Worm (Caenorhabditis elegans) whole organism, L2 larva: ENCODE data around the gene ins-2.

Experiments
- aly-2 ChIP-seq: fragments of 150-350 bp; optimal IDR thresholded peaks from 2 replicates; lab custom pipeline; 2014; ENCODE audit warnings: missing biosample characterization, missing genetic modification characterization
- ama-1 ChIP-seq: fragments of 150-350 bp; optimal IDR thresholded peaks from 2 replicates; lab custom pipeline; 2018; ENCODE audit warnings: inconsistent platforms
- blmp-1 ChIP-seq: sonication (generic microtip); optimal IDR thresholded peaks from 2 replicates; lab custom pipeline; 2017; ENCODE audit warnings: missing genetic modification characterization, mild to moderate bottlenecking, missing compliant biosample characterization, antibody characterized with exemption, moderate library complexity; ENCODE audit not compliant: insufficient read depth
- ceh-16 ChIP-seq: fragments of 150-350 bp; optimal IDR thresholded peaks from 2 replicates; lab custom pipeline; 2014; ENCODE audit warnings: missing biosample characterization, missing genetic modification characterization
- egl-27 ChIP-seq: sonication (generic microtip); optimal IDR thresholded peaks from 3 replicates; lab custom pipeline; 2017; ENCODE audit warnings: missing biosample characterization, missing genetic modification reagents, missing genetic modification characterization
- elt-1 ChIP-seq: fragments of 150-350 bp; optimal IDR thresholded peaks from 2 replicates; lab custom pipeline; 2014; ENCODE audit warnings: missing biosample characterization, missing genetic modification characterization
- nhr-11 ChIP-seq: fragments of 150-350 bp; optimal IDR thresholded peaks from 2 replicates; lab custom pipeline; 2014; ENCODE audit warnings: missing biosample characterization, missing genetic modification characterization
- skn-1 ChIP-seq: sonication (generic microtip); optimal IDR thresholded peaks from 2 replicates; lab custom pipeline; 2017; ENCODE audit warnings: missing biosample characterization, missing genetic modification characterization
- snpc-4 ChIP-seq: fragments of 150-350 bp; optimal IDR thresholded peaks from 2 replicates; lab custom pipeline; 2014; ENCODE audit warnings: missing biosample characterization, missing genetic modification characterization
- unc-39 ChIP-seq: fragments of 150-350 bp; optimal IDR thresholded peaks from 2 replicates; lab custom pipeline; 2014; ENCODE audit warnings: missing biosample characterization, missing genetic modification characterization
- ztf-1 ChIP-seq: fragments of 200-800 bp; sonication (Bioruptor generic); conservative IDR thresholded peaks from 2 replicates; pipeline ENCODE4 v1.3.6; 2022; ENCODE audit warnings: missing genetic modification characterization, missing compliant biosample characterization

- TF ChIP-seq ama-1 (lab: Kevin White, UChicago) = no peak
- no peak for TF ChIP-seq elt-1 (tag; lab: Kevin White, UChicago)
- no peak for TF ChIP-seq snpc-4 (tag; lab: Kevin White, UChicago)
- no peak for TF ChIP-seq egl-27
- TF ChIP-seq skn-1 = no peak
- no peak for TF ChIP-seq ztf-1 (GFP tag; lab: Robert Waterston, UW)
- no peak for TF ChIP-seq nhr-11 (tag; lab: Kevin White, UChicago)
- TF ChIP-seq aly-2 (tag; lab: Kevin White, UChicago) = no peak
- no peak for TF ChIP-seq blmp-1 (tag; lab: Kevin White, UChicago)
- no peak for TF ChIP-seq unc-39
- TF ChIP-seq ceh-16 = no peak
Observed at ce11 chrII:5944268-5944667, 44.1 kb upstream of the ins-2 start, which contains the start of gene B0034.2.
